Worm (Caenorhabditis elegans) whole organism, mixed stage, embryonic: ENCODE measurements around the gene T10D4.1.

Experiments used
- bed-3 ChIP-seq: fragments of 200-800 bp; sonication (Bioruptor generic); optimal IDR thresholded peaks from 3 replicates; lab custom pipeline; 2018; ENCODE audit warnings: mild to moderate bottlenecking, missing genetic modification characterization, moderate library complexity, missing compliant biosample characterization
- ces-1 ChIP-seq: fragments of 150-350 bp; optimal IDR thresholded peaks from 2 replicates; lab custom pipeline; 2014; ENCODE audit warnings: missing biosample characterization, missing genetic modification reagents, missing genetic modification characterization
- elt-1 ChIP-seq: sonication (generic microtip); optimal IDR thresholded peaks from 2 replicates; lab custom pipeline; 2017; ENCODE audit warnings: missing genetic modification characterization, mild to moderate bottlenecking, missing compliant biosample characterization, antibody characterized with exemption, moderate library complexity, borderline replicate concordance; ENCODE audit not compliant: insufficient read depth
- elt-3 ChIP-seq: fragments of 150-350 bp; optimal IDR thresholded peaks from 2 replicates; lab custom pipeline; 2014; ENCODE audit warnings: missing biosample characterization, missing genetic modification characterization
- flh-1 ChIP-seq: fragments of 200-800 bp; sonication (Bioruptor generic); optimal IDR thresholded peaks from 2 replicates; lab custom pipeline; 2018; ENCODE audit warnings: mild to moderate bottlenecking, missing genetic modification characterization, moderate library complexity, missing compliant biosample characterization
- lin-13 ChIP-seq: fragments of 150-350 bp; optimal IDR thresholded peaks from 2 replicates; lab custom pipeline; 2014; ENCODE audit warnings: missing biosample characterization, missing genetic modification characterization
- lsy-2 ChIP-seq: fragments of 150-350 bp; optimal IDR thresholded peaks from 2 replicates; lab custom pipeline; 2014; ENCODE audit warnings: missing biosample characterization, missing genetic modification characterization
- nhr-28 ChIP-seq: fragments of 150-350 bp; optimal IDR thresholded peaks from 2 replicates; lab custom pipeline; 2014; ENCODE audit warnings: missing biosample characterization, missing genetic modification characterization
- pha-4 ChIP-seq: fragments of 150-350 bp; optimal IDR thresholded peaks from 2 replicates; lab custom pipeline; 2018; ENCODE audit warnings: missing biosample characterization, missing genetic modification reagents, missing genetic modification characterization
- snpc-4 ChIP-seq: fragments of 150-350 bp; optimal IDR thresholded peaks from 2 replicates; lab custom pipeline; 2014; ENCODE audit warnings: missing biosample characterization, missing genetic modification characterization
- unc-62 ChIP-seq: fragments of 150-350 bp; optimal IDR thresholded peaks from 2 replicates; lab custom pipeline; 2014; ENCODE audit warnings: missing biosample characterization, missing genetic modification reagents, missing genetic modification characterization

DNA sequence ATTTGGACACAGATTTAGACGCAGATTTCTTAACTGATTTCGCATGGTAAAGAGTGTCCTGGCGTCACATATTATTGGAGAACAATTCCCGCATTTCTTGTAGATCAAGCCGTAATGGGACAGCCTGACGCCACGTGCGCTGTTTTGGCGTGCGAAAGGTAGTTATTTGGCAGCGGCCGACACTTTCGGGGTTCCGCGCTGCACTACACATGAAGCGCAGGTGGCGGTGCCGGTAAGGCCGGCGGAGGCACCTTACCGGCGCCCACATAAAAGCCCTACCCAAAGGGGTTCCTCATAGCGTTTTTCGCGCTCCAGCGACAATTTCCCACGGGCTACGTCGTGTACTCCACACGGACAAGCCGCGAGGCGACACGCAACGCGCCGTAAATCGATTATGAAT, 39.8 kb upstream of the T10D4.1 start:
- TF ChIP-seq pha-4 (tag; lab: Kevin White, UChicago) (no peak), elt-1 (tag; lab: Kevin White, UChicago) (no peak), lin-13 (no peak), snpc-4 (tag; lab: Kevin White, UChicago) (no peak), nhr-28 (tag; lab: Kevin White, UChicago) (no peak), bed-3 (GFP tag; lab: Kevin White, UChicago) (no peak), lsy-2 (tag; lab: Kevin White, UChicago) (no peak), flh-1 (GFP tag; lab: Kevin White, UChicago) (no peak), elt-3 (tag; lab: Kevin White, UChicago) (no peak), ces-1 (GFP tag; lab: Kevin White, UChicago) (no peak), unc-62 (GFP tag; lab: Kevin White, UChicago) (no peak)
